Worm (Caenorhabditis elegans): ENCODE data around the gene rpb-4.

- TF ChIP-seq nfya-1 (tag; optimal IDR thresholded peaks at IDR 0.05) (no peak), ahr-1 (tag; optimal IDR thresholded peaks at IDR 0.05) (no peak), ceh-48 (tag; optimal IDR thresholded peaks at IDR 0.05) (no peak), gmeb-2 (tag; optimal IDR thresholded peaks at IDR 0.05) (no peak), ceh-6 (GFP tag; optimal IDR thresholded peaks at IDR 0.05) (no peak), hlh-15 (tag; optimal IDR thresholded peaks at IDR 0.05) (no peak), ama-1 (optimal IDR thresholded peaks at IDR 0.05) (no peak), pag-3 (tag; optimal IDR thresholded peaks at IDR 0.05; ENCODE audit: borderline replicate concordance) (no peak)
These were observed 16.0 kb downstream of the rpb-4 start for ce11 chrII:7390335-7390734.
